Worm (Caenorhabditis elegans) whole organism, midembryonic: Measurements from ENCODE around the gene D1054.18.

Experiments
- T22C8.4 ChIP-seq: fragments of 200-800 bp; sonication (Bioruptor generic); IDR thresholded peaks from 2 replicates; pipeline ENCODE4 v1.3.6; 2022; ENCODE audit warnings: missing genetic modification characterization, missing compliant biosample characterization
- cog-1 ChIP-seq: sonication (generic microtip); optimal IDR thresholded peaks from 2 replicates; lab custom pipeline; 2016; ENCODE audit warnings: missing genetic modification characterization, missing compliant biosample characterization
- flt-1 ChIP-seq: fragments of 200-800 bp; sonication (Bioruptor generic); IDR thresholded peaks from 2 replicates; pipeline ENCODE4 v1.3.6; 2022; ENCODE audit warnings: missing genetic modification characterization, missing compliant biosample characterization
- klf-2 ChIP-seq: fragments of 200-800 bp; sonication (Bioruptor generic); conservative IDR thresholded peaks from 2 replicates; pipeline ENCODE4 v1.3.6; 2022; ENCODE audit warnings: missing genetic modification reagents, missing genetic modification characterization, missing compliant biosample characterization
- med-1 ChIP-seq: sonication (generic microtip); optimal IDR thresholded peaks from 2 replicates; lab custom pipeline; 2017; ENCODE audit warnings: missing genetic modification characterization, mild to moderate bottlenecking, missing compliant biosample characterization, antibody characterized with exemption, missing genetic modification reagents; ENCODE audit not compliant: insufficient read depth
- ref-1 ChIP-seq: fragments of 200-800 bp; sonication (Bioruptor generic); conservative IDR thresholded peaks from 2 replicates; pipeline ENCODE4 v1.3.6; 2022; ENCODE audit warnings: missing genetic modification reagents, missing genetic modification characterization, missing compliant biosample characterization
- tab-1 ChIP-seq: fragments of 200-800 bp; sonication (Bioruptor generic); IDR thresholded peaks from 2 replicates; pipeline ENCODE4 v1.3.6; 2022; ENCODE audit warnings: missing genetic modification characterization, missing compliant biosample characterization
- ztf-23 ChIP-seq: fragments of 200-800 bp; sonication (Bioruptor generic); IDR thresholded peaks from 2 replicates; pipeline ENCODE4 v1.3.6; 2022; ENCODE audit warnings: missing genetic modification reagents, missing genetic modification characterization, missing compliant biosample characterization
- ztf-29 ChIP-seq: fragments of 200-800 bp; sonication (Bioruptor generic); IDR thresholded peaks from 2 replicates; pipeline ENCODE4 v1.3.6; 2022; ENCODE audit warnings: missing genetic modification reagents, missing genetic modification characterization, missing compliant biosample characterization

Gene D1054.18

ce11 chrV:10813425-10814156 lies 12.6 kb upstream of the D1054.18 start, which contains the start of the genes C29A12.1 and lig-1:
C29A12.1 (minus strand) TSS chrV:10813487.
lig-1 (plus strand) TSS chrV:10814106.
- TF ChIP-seq cog-1, result no peak
- TF ChIP-seq med-1 (GFP tag; lab: Kevin White, UChicago), result no peak
- TF ChIP-seq ztf-23 (GFP tag; lab: Robert Waterston, UW), result no peak

ce11 chrV:10811763-10812162 lies 10.8 kb upstream of the D1054.18 start, which contains the start of gene C29A12.22:
C29A12.22 (plus strand) TSS chrV:10812063.
- no peak for TF ChIP-seq T22C8.4 (GFP tag; lab: Robert Waterston, UW)
- TF ChIP-seq flt-1, result no peak
- no peak for TF ChIP-seq ref-1
- no peak for TF ChIP-seq med-1 (GFP tag; lab: Kevin White, UChicago)
- TF ChIP-seq cog-1, result no peak
- TF ChIP-seq ztf-29 (GFP tag; lab: Robert Waterston, UW), result no peak
- TF ChIP-seq tab-1 (GFP tag; lab: Robert Waterston, UW), result no peak
- no peak for TF ChIP-seq klf-2 (GFP tag; lab: Robert Waterston, UW)
- TF ChIP-seq ztf-23 (GFP tag; lab: Robert Waterston, UW), result no peak

ce11 chrV:10807862-10808327 lies 6.9 kb upstream of the D1054.18 start, which contains the start of gene plrg-1:
plrg-1 (minus strand) TSS chrV:10807912.
- peak; percentile 92 for TF ChIP-seq ztf-23 (GFP tag; lab: Robert Waterston, UW)
- TF ChIP-seq klf-2 (GFP tag; lab: Robert Waterston, UW), result peak; percentile 78
- TF ChIP-seq flt-1, result peak; percentile 96
- peak; percentile 92 for TF ChIP-seq tab-1 (GFP tag; lab: Robert Waterston, UW)
- TF ChIP-seq cog-1, result peak; percentile 93
- TF ChIP-seq T22C8.4 (GFP tag; lab: Robert Waterston, UW), result peak; percentile 61; the same call in 1 of the 2 replicates
- peak; percentile 83; the same call in 1 of the 2 replicates for TF ChIP-seq ztf-29 (GFP tag; lab: Robert Waterston, UW)
- peak; percentile 61 for TF ChIP-seq ref-1
- peak; percentile 90 for TF ChIP-seq med-1 (GFP tag; lab: Kevin White, UChicago)

ce11 chrV:10805934-10806333 lies 4.9 kb upstream of the D1054.18 start, which contains the start of gene prp-38:
prp-38 (minus strand) TSS chrV:10806034.
- TF ChIP-seq ref-1, result no peak
- TF ChIP-seq ztf-29 (GFP tag; lab: Robert Waterston, UW), result no peak
- TF ChIP-seq T22C8.4 (GFP tag; lab: Robert Waterston, UW), result no peak
- no peak for TF ChIP-seq ztf-23 (GFP tag; lab: Robert Waterston, UW)
- no peak for TF ChIP-seq tab-1 (GFP tag; lab: Robert Waterston, UW)
- no peak for TF ChIP-seq cog-1
- TF ChIP-seq klf-2 (GFP tag; lab: Robert Waterston, UW), result no peak
- TF ChIP-seq med-1 (GFP tag; lab: Kevin White, UChicago), result no peak
- no peak for TF ChIP-seq flt-1

ce11 chrV:10804374-10804773 lies 3.4 kb upstream of the D1054.18 start, which contains the start of gene secs-1:
secs-1 (minus strand) TSS chrV:10804474.
- no peak for TF ChIP-seq flt-1
- no peak for TF ChIP-seq ref-1
- TF ChIP-seq cog-1, result no peak
- no peak for TF ChIP-seq T22C8.4 (GFP tag; lab: Robert Waterston, UW)
- no peak for TF ChIP-seq ztf-29 (GFP tag; lab: Robert Waterston, UW)
- no peak for TF ChIP-seq med-1 (GFP tag; lab: Kevin White, UChicago)
- TF ChIP-seq klf-2 (GFP tag; lab: Robert Waterston, UW), result no peak
- TF ChIP-seq tab-1 (GFP tag; lab: Robert Waterston, UW), result no peak
- no peak for TF ChIP-seq ztf-23 (GFP tag; lab: Robert Waterston, UW)

- TF ChIP-seq T22C8.4 (GFP tag; lab: Robert Waterston, UW) (no peak), tab-1 (GFP tag; lab: Robert Waterston, UW) (no peak)
Measured at ce11 chrV:10802060-10802459, 1.1 kb upstream of the D1054.18 start.

- TF ChIP-seq ztf-23 (GFP tag; lab: Robert Waterston, UW), result no peak
- TF ChIP-seq med-1 (GFP tag; lab: Kevin White, UChicago), result no peak
- TF ChIP-seq ztf-29 (GFP tag; lab: Robert Waterston, UW), result no peak
Measured at ce11 chrV:10798090-10798489, 2.9 kb downstream of the D1054.18 start, which contains the start of gene srh-184. srh-184 (minus strand) TSS chrV:10798190.

ce11 chrV:10795494-10795893 lies 5.5 kb downstream of the D1054.18 start, which contains the start of gene D1054.19:
D1054.19 (plus strand) TSS chrV:10795794.
- TF ChIP-seq cog-1 (no peak), ztf-29 (GFP tag; lab: Robert Waterston, UW) (no peak), T22C8.4 (GFP tag; lab: Robert Waterston, UW) (no peak), flt-1 (no peak), tab-1 (GFP tag; lab: Robert Waterston, UW) (no peak), ztf-23 (GFP tag; lab: Robert Waterston, UW) (no peak), klf-2 (GFP tag; lab: Robert Waterston, UW) (no peak), med-1 (GFP tag; lab: Kevin White, UChicago) (no peak), ref-1 (no peak)

ce11 chrV:10794463-10794862 lies 6.5 kb downstream of the D1054.18 start:
- TF ChIP-seq cog-1 (no peak), ztf-23 (GFP tag; lab: Robert Waterston, UW) (no peak), ztf-29 (GFP tag; lab: Robert Waterston, UW) (no peak), med-1 (GFP tag; lab: Kevin White, UChicago) (no peak), T22C8.4 (GFP tag; lab: Robert Waterston, UW) (no peak), ref-1 (no peak), flt-1 (no peak), tab-1 (GFP tag; lab: Robert Waterston, UW) (no peak), klf-2 (GFP tag; lab: Robert Waterston, UW) (no peak)
